Worm (Caenorhabditis elegans) whole organism, L2 larva: ENCODE data around the gene grp-1.

Experiments used
- ZK546.5 ChIP-seq: sonication (generic microtip); optimal IDR thresholded peaks from 2 replicates; lab custom pipeline; 2017; ENCODE audit warnings: missing biosample characterization, missing genetic modification characterization
- blmp-1 ChIP-seq: sonication (generic microtip); optimal IDR thresholded peaks from 2 replicates; lab custom pipeline; 2017; ENCODE audit warnings: missing genetic modification characterization, mild to moderate bottlenecking, missing compliant biosample characterization, antibody characterized with exemption, moderate library complexity; ENCODE audit not compliant: insufficient read depth
- ceh-82 ChIP-seq: fragments of 150-350 bp; optimal IDR thresholded peaks from 2 replicates; lab custom pipeline; 2014; ENCODE audit warnings: missing biosample characterization, missing genetic modification characterization
- lin-11 ChIP-seq: fragments of 150-350 bp; sonication (generic microtip); optimal IDR thresholded peaks from 2 replicates; lab custom pipeline; 2014; ENCODE audit warnings: missing biosample characterization, missing genetic modification characterization, inconsistent platforms, mixed read lengths
- nhr-11 ChIP-seq: fragments of 150-350 bp; optimal IDR thresholded peaks from 2 replicates; lab custom pipeline; 2014; ENCODE audit warnings: missing biosample characterization, missing genetic modification characterization
- nhr-12 ChIP-seq: fragments of 150-350 bp; optimal IDR thresholded peaks from 2 replicates; lab custom pipeline; 2014; ENCODE audit warnings: missing biosample characterization, missing genetic modification characterization
- nhr-237 ChIP-seq: fragments of 150-350 bp; optimal IDR thresholded peaks from 2 replicates; lab custom pipeline; 2014; ENCODE audit warnings: missing biosample characterization, missing genetic modification characterization
- nhr-25 ChIP-seq: fragments of 150-350 bp; sonication (generic microtip); optimal IDR thresholded peaks from 3 replicates; lab custom pipeline; 2014; ENCODE audit warnings: missing biosample characterization, missing genetic modification characterization
- zag-1 ChIP-seq: fragments of 150-350 bp; optimal IDR thresholded peaks from 2 replicates; lab custom pipeline; 2014; ENCODE audit warnings: missing biosample characterization, missing genetic modification characterization

DNA sequence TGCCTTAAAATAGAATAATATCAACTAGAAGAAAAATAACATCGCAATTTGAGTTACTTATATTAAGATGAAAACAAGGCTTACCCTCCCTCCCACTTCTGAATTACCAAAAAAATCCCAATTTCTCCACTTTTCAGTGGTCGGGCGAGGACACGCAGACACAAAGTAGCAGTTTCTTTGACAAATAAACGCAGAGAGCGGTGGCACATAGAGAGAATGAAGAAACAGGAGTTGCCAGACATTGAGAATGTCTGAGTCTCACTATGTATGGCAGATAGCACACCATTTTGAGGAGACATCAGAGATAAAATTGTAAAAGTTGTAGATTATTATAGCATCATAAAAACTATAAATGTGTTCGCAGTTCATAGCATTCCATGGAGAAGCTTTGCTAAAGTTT lies 39.7 kb downstream of the grp-1 start:
- TF ChIP-seq ceh-82 (tag; lab: Kevin White, UChicago): no peak
- no peak for TF ChIP-seq zag-1 (tag; lab: Kevin White, UChicago)
- no peak for TF ChIP-seq nhr-237 (tag; lab: Kevin White, UChicago)
- no peak for TF ChIP-seq blmp-1 (tag; lab: Kevin White, UChicago)
- TF ChIP-seq lin-11: no peak
- TF ChIP-seq nhr-25 (tag; lab: Kevin White, UChicago): peak; percentile 26
- no peak for TF ChIP-seq nhr-11 (tag; lab: Kevin White, UChicago)
- no peak for TF ChIP-seq ZK546.5
- no peak for TF ChIP-seq nhr-12 (tag; lab: Kevin White, UChicago)
